Fruit fly (Drosophila melanogaster) whole organism, embryonic: ENCODE results near the gene nompB.

Source experiments
- Antp ChIP-seq: fragments of 200-800 bp; sonication (Bioruptor generic); optimal IDR thresholded peaks from 3 replicates; lab custom pipeline; 2016; ENCODE audit warnings: missing biosample characterization, missing genetic modification characterization
- Asciz ChIP-seq: fragments of 200-800 bp; sonication (Bioruptor generic); optimal IDR thresholded peaks from 2 replicates; lab custom pipeline; 2017; ENCODE audit warnings: missing biosample characterization, mild to moderate bottlenecking, missing genetic modification characterization, missing genetic modification reagents
- CG10321 ChIP-seq: fragments of 200-800 bp; sonication (Bioruptor generic); IDR thresholded peaks from 2 replicates; pipeline ENCODE4 v1.3.6; 2022; ENCODE audit warnings: missing biosample characterization, missing genetic modification characterization
- CG10543 ChIP-seq: fragments of 200-800 bp; sonication (Bioruptor generic); optimal IDR thresholded peaks from 3 replicates; lab custom pipeline; 2017; ENCODE audit warnings: missing biosample characterization, mild to moderate bottlenecking, missing genetic modification characterization, moderate library complexity
- CG12391 ChIP-seq: fragments of 200-800 bp; sonication (Bioruptor generic); optimal IDR thresholded peaks from 3 replicates; lab custom pipeline; 2018; ENCODE audit warnings: missing biosample characterization, mild to moderate bottlenecking, missing genetic modification characterization, moderate library complexity
- CG13775 ChIP-seq: fragments of 200-800 bp; sonication (Bioruptor generic); optimal IDR thresholded peaks from 3 replicates; lab custom pipeline; 2017; ENCODE audit warnings: missing biosample characterization, mild to moderate bottlenecking, missing genetic modification characterization
- CG16813 ChIP-seq: fragments of 200-800 bp; sonication (Bioruptor generic); IDR thresholded peaks from 3 replicates; pipeline ENCODE4 v1.3.6; 2022; ENCODE audit warnings: missing biosample characterization, missing genetic modification characterization; ENCODE audit not compliant: partially characterized antibody
- CG16815 ChIP-seq: fragments of 200-800 bp; sonication (Bioruptor generic); optimal IDR thresholded peaks from 3 replicates; lab custom pipeline; 2017; ENCODE audit warnings: missing biosample characterization, mild to moderate bottlenecking, missing genetic modification characterization
- CG17186 ChIP-seq: fragments of 200-800 bp; sonication (Bioruptor generic); optimal IDR thresholded peaks from 3 replicates; lab custom pipeline; 2017; ENCODE audit warnings: missing biosample characterization, missing genetic modification reagents, missing genetic modification characterization
- CG17568 ChIP-seq: fragments of 200-800 bp; sonication (Bioruptor generic); optimal IDR thresholded peaks from 2 replicates; lab custom pipeline; 2018; ENCODE audit warnings: missing biosample characterization, mild to moderate bottlenecking, missing genetic modification characterization, moderate library complexity
- CG18476 ChIP-seq: fragments of 200-800 bp; sonication (Bioruptor generic); optimal IDR thresholded peaks from 2 replicates; lab custom pipeline; 2016; ENCODE audit warnings: missing biosample characterization, mild to moderate bottlenecking, missing genetic modification characterization
- CG3407 ChIP-seq: fragments of 200-800 bp; sonication (Bioruptor generic); optimal IDR thresholded peaks from 2 replicates; lab custom pipeline; 2018; ENCODE audit warnings: missing biosample characterization, mild to moderate bottlenecking, missing genetic modification characterization
- CG3847 ChIP-seq: fragments of 200-800 bp; sonication (Bioruptor generic); IDR thresholded peaks from 2 replicates; pipeline ENCODE4 v1.3.6; 2022; ENCODE audit warnings: missing biosample characterization, missing genetic modification characterization
- CG4360 ChIP-seq: fragments of 200-800 bp; sonication (Bioruptor generic); IDR thresholded peaks from 2 replicates; pipeline ENCODE4 v1.3.6; 2022; ENCODE audit warnings: missing biosample characterization, missing genetic modification characterization
- CG4617 ChIP-seq: fragments of 200-800 bp; sonication (Bioruptor generic); optimal IDR thresholded peaks from 3 replicates; lab custom pipeline; 2016; ENCODE audit warnings: missing biosample characterization, missing genetic modification characterization, borderline replicate concordance
- CG6175 ChIP-seq: fragments of 200-800 bp; sonication (Bioruptor generic); IDR thresholded peaks from 3 replicates; pipeline ENCODE4 v1.3.6; 2022; ENCODE audit warnings: missing biosample characterization, missing genetic modification characterization
- CG7786 ChIP-seq: fragments of 200-800 bp; sonication (Bioruptor generic); optimal IDR thresholded peaks from 2 replicates; lab custom pipeline; 2016; ENCODE audit warnings: missing biosample characterization, missing genetic modification characterization
- CG7963 ChIP-seq: fragments of 200-800 bp; sonication (Bioruptor generic); IDR thresholded peaks from 3 replicates; pipeline ENCODE4 v1.3.6; 2022; ENCODE audit warnings: missing biosample characterization, missing genetic modification characterization; ENCODE audit not compliant: partially characterized antibody
- CG8290 ChIP-seq, 3 experiments: fragments of 200-800 bp; sonication (Bioruptor generic); optimal IDR thresholded peaks; 2 replicates each; lab custom pipeline; 2016 to 2019; ENCODE audit warnings: missing biosample characterization in 3 of 3, missing genetic modification characterization in 3 of 3, mild to moderate bottlenecking in 2 of 3, moderate library complexity in 1 of 3
- CG8359 ChIP-seq: fragments of 200-800 bp; sonication (Bioruptor generic); optimal IDR thresholded peaks from 2 replicates; lab custom pipeline; 2017; ENCODE audit warnings: missing biosample characterization, mild to moderate bottlenecking, missing genetic modification characterization, borderline replicate concordance
- CG9876 ChIP-seq: fragments of 200-800 bp; sonication (Bioruptor generic); optimal IDR thresholded peaks from 2 replicates; lab custom pipeline; 2016; ENCODE audit warnings: missing biosample characterization, missing genetic modification characterization
- Elba2 ChIP-seq: fragments of 200-800 bp; sonication (Bioruptor generic); optimal IDR thresholded peaks from 3 replicates; lab custom pipeline; 2016; ENCODE audit warnings: missing biosample characterization, missing genetic modification characterization
- Gsc ChIP-seq: fragments of 200-800 bp; sonication (Bioruptor generic); IDR thresholded peaks from 2 replicates; pipeline ENCODE4 v1.3.6; 2022; ENCODE audit warnings: missing biosample characterization, missing genetic modification characterization
- HHEX ChIP-seq: fragments of 200-800 bp; sonication (Bioruptor generic); optimal IDR thresholded peaks from 3 replicates; lab custom pipeline; 2017; ENCODE audit warnings: missing biosample characterization, mild to moderate bottlenecking, missing genetic modification characterization, missing genetic modification reagents
- HLH4C ChIP-seq: fragments of 200-800 bp; sonication (Bioruptor generic); IDR thresholded peaks from 3 replicates; pipeline ENCODE4 v1.3.6; 2022; ENCODE audit warnings: missing biosample characterization, missing genetic modification characterization; ENCODE audit not compliant: partially characterized antibody
- Meics ChIP-seq: fragments of 200-800 bp; sonication (Bioruptor generic); optimal IDR thresholded peaks from 2 replicates; lab custom pipeline; 2017; ENCODE audit warnings: missing biosample characterization, mild to moderate bottlenecking, missing genetic modification characterization
- NC2α ChIP-seq: fragments of 200-800 bp; sonication (Bioruptor generic); optimal IDR thresholded peaks from 2 replicates; lab custom pipeline; 2016; ENCODE audit warnings: missing biosample characterization, missing genetic modification characterization
- Scr ChIP-seq: fragments of 200-800 bp; sonication (Bioruptor generic); IDR thresholded peaks from 2 replicates; pipeline ENCODE4 v1.3.6; 2022; ENCODE audit warnings: missing biosample characterization, missing genetic modification characterization; ENCODE audit not compliant: partially characterized antibody
- Xbp1 ChIP-seq: fragments of 200-800 bp; sonication (Bioruptor generic); optimal IDR thresholded peaks from 3 replicates; lab custom pipeline; 2016; ENCODE audit warnings: missing biosample characterization, mild to moderate bottlenecking, missing genetic modification characterization
- ab ChIP-seq: fragments of 200-800 bp; sonication (Bioruptor generic); optimal IDR thresholded peaks from 2 replicates; lab custom pipeline; 2016; ENCODE audit warnings: missing biosample characterization, missing genetic modification characterization
- chm ChIP-seq: fragments of 200-800 bp; sonication (Bioruptor generic); IDR thresholded peaks from 2 replicates; pipeline ENCODE4 v1.3.6; 2022; ENCODE audit warnings: missing biosample characterization, missing genetic modification characterization
- chn ChIP-seq: fragments of 200-800 bp; sonication (Bioruptor generic); optimal IDR thresholded peaks from 2 replicates; lab custom pipeline; 2016; ENCODE audit warnings: missing biosample characterization, missing genetic modification characterization
- dan ChIP-seq: fragments of 200-800 bp; sonication (Bioruptor generic); IDR thresholded peaks from 2 replicates; pipeline ENCODE4 v1.3.6; 2022; ENCODE audit warnings: missing biosample characterization, missing genetic modification characterization
- danr ChIP-seq: fragments of 200-800 bp; sonication (Bioruptor generic); IDR thresholded peaks from 2 replicates; pipeline ENCODE4 v1.3.6; 2022; ENCODE audit warnings: missing biosample characterization, missing genetic modification characterization
- dm ChIP-seq: fragments of 200-800 bp; sonication (Bioruptor generic); optimal IDR thresholded peaks from 3 replicates; lab custom pipeline; 2016; ENCODE audit warnings: missing biosample characterization, missing genetic modification characterization
- ems ChIP-seq: fragments of 200-800 bp; sonication (Bioruptor generic); optimal IDR thresholded peaks from 3 replicates; lab custom pipeline; 2016; ENCODE audit warnings: missing biosample characterization, missing genetic modification characterization
- grau ChIP-seq: fragments of 200-800 bp; optimal IDR thresholded peaks from 3 replicates; lab custom pipeline; 2019; ENCODE audit warnings: missing biosample characterization, mild to moderate bottlenecking, missing genetic modification characterization, moderate library complexity
- her ChIP-seq: fragments of 200-800 bp; sonication (Bioruptor generic); optimal IDR thresholded peaks from 2 replicates; lab custom pipeline; 2016; ENCODE audit warnings: missing biosample characterization, missing genetic modification characterization
- inv ChIP-seq: fragments of 200-800 bp; sonication (Bioruptor generic); IDR thresholded peaks from 2 replicates; pipeline ENCODE4 v1.3.6; 2022; ENCODE audit warnings: missing biosample characterization, missing genetic modification characterization; ENCODE audit not compliant: partially characterized antibody
- ken ChIP-seq: fragments of 200-800 bp; sonication (Bioruptor generic); IDR thresholded peaks from 3 replicates; pipeline ENCODE4 v1.3.6; 2022; ENCODE audit warnings: missing biosample characterization, missing genetic modification characterization
- lov ChIP-seq, 2 experiments: fragments of 200-800 bp in 1 of 2; fragments of >200 bp in 1 of 2; sonication (Bioruptor generic) in 1 of 2; IDR thresholded peaks in 1 of 2; optimal IDR thresholded peaks in 1 of 2; 2 replicates in 1 of 2; 3 replicates in 1 of 2; pipeline versions ENCODE4 v1.3.6 to Lab custom; 2017 to 2022; ENCODE audit warnings: missing biosample characterization in 1 of 2, missing genetic modification characterization in 1 of 2
- nerfin-2 ChIP-seq: fragments of 200-800 bp; sonication (Bioruptor generic); IDR thresholded peaks from 2 replicates; pipeline ENCODE4 v1.3.6; 2022; ENCODE audit warnings: missing biosample characterization, missing genetic modification characterization; ENCODE audit not compliant: partially characterized antibody
- odd ChIP-seq: fragments of 200-800 bp; sonication (Bioruptor generic); optimal IDR thresholded peaks from 2 replicates; lab custom pipeline; 2017; ENCODE audit warnings: missing biosample characterization, mild to moderate bottlenecking, missing genetic modification characterization
- pzg ChIP-seq: fragments of 200-800 bp; sonication (Bioruptor generic); optimal IDR thresholded peaks from 3 replicates; lab custom pipeline; 2018; ENCODE audit warnings: missing biosample characterization, mild to moderate bottlenecking, missing genetic modification characterization, moderate library complexity
- rib ChIP-seq: fragments of 200-800 bp; sonication (Bioruptor generic); IDR thresholded peaks from 2 replicates; pipeline ENCODE4 v1.3.6; 2022; ENCODE audit warnings: missing biosample characterization, missing genetic modification characterization
- schlank ChIP-seq: fragments of 200-800 bp; sonication (Bioruptor generic); optimal IDR thresholded peaks from 2 replicates; lab custom pipeline; 2018; ENCODE audit warnings: missing biosample characterization, mild to moderate bottlenecking, missing genetic modification characterization
- sob ChIP-seq: fragments of 200-800 bp; sonication (Bioruptor generic); IDR thresholded peaks from 2 replicates; pipeline ENCODE4 v1.3.6; 2022; ENCODE audit warnings: missing biosample characterization, missing genetic modification characterization
- stc ChIP-seq: fragments of 200-800 bp; sonication (Bioruptor generic); IDR thresholded peaks from 2 replicates; pipeline ENCODE4 v1.3.6; 2022; ENCODE audit warnings: missing biosample characterization, missing genetic modification characterization
- trem ChIP-seq: fragments of 200-800 bp; optimal IDR thresholded peaks from 3 replicates; lab custom pipeline; 2019; ENCODE audit warnings: missing biosample characterization, mild to moderate bottlenecking, missing genetic modification characterization, moderate library complexity
- vvl ChIP-seq: fragments of 200-800 bp; sonication (Bioruptor generic); IDR thresholded peaks from 2 replicates; pipeline ENCODE4 v1.3.6; 2022; ENCODE audit warnings: missing biosample characterization, missing genetic modification characterization

nompB gene

dm6 chr2L:21620527-21620926 is 31.3 kb upstream of the nompB start:
- no peak for TF ChIP-seq CG12391 (tag; lab: Kevin White, UChicago)
- TF ChIP-seq trem (tag; lab: Kevin White, UChicago), result no peak
- no peak for TF ChIP-seq schlank (tag; lab: Kevin White, UChicago)
- no peak for TF ChIP-seq CG8359 (GFP tag; lab: Kevin White, UChicago)
- TF ChIP-seq her (GFP tag; lab: Kevin White, UChicago), result no peak
- no peak for TF ChIP-seq CG18476 (GFP tag; lab: Kevin White, UChicago)
- TF ChIP-seq CG8290 (GFP tag; optimal IDR thresholded peaks at IDR 0.05; lab: Kevin White, UChicago), result no peak
- TF ChIP-seq CG8290 (tag; optimal IDR thresholded peaks at IDR 0.05; lab: Kevin White, UChicago), result no peak
- no peak for TF ChIP-seq CG3407 (GFP tag; lab: Kevin White, UChicago)
- TF ChIP-seq stc (GFP tag; lab: Robert Waterston, UW), result no peak
- no peak for TF ChIP-seq HHEX (GFP tag; lab: Kevin White, UChicago)
- peak; percentile 36; the same call in 1 of the 2 replicates for TF ChIP-seq inv (GFP tag; lab: Robert Waterston, UW)
- peak; percentile 70; the same call in 2 of the 3 replicates for TF ChIP-seq HLH4C
- TF ChIP-seq danr (GFP tag; lab: Robert Waterston, UW), result no peak
- no peak for TF ChIP-seq CG4617 (GFP tag; lab: Kevin White, UChicago)
- no peak for TF ChIP-seq CG13775 (GFP tag; lab: Kevin White, UChicago)
- peak; percentile 34; the same call in 1 of the 2 replicates for TF ChIP-seq nerfin-2 (GFP tag; lab: Robert Waterston, UW)
- TF ChIP-seq chn, result no peak
- TF ChIP-seq chm (GFP tag; lab: Robert Waterston, UW), result no peak
- TF ChIP-seq CG6175 (GFP tag; lab: Robert Waterston, UW), result no peak
- no peak for TF ChIP-seq Meics (GFP tag; lab: Kevin White, UChicago)
- no peak for TF ChIP-seq Antp (GFP tag; lab: Kevin White, UChicago)
- TF ChIP-seq lov (optimal IDR thresholded peaks at IDR 0.05; lab: Kevin White, UChicago), result no peak
- TF ChIP-seq lov (GFP tag; IDR thresholded peaks at IDR 0.05; lab: Robert Waterston, UW), result no peak
- no peak for TF ChIP-seq Elba2 (GFP tag; lab: Kevin White, UChicago)
- no peak for TF ChIP-seq NC2α (GFP tag; lab: Kevin White, UChicago)
- TF ChIP-seq dm (GFP tag; lab: Kevin White, UChicago), result no peak
- TF ChIP-seq CG17186 (GFP tag; lab: Kevin White, UChicago), result no peak
- TF ChIP-seq vvl (GFP tag; lab: Robert Waterston, UW), result no peak
- TF ChIP-seq ems, result no peak
- no peak for TF ChIP-seq Gsc (GFP tag; lab: Robert Waterston, UW)
- peak; percentile 41; the same call in 1 of the 2 replicates for TF ChIP-seq Scr
- peak; percentile 35; the same call in 1 of the 3 replicates for TF ChIP-seq CG7963 (GFP tag; lab: Robert Waterston, UW)
- no peak for TF ChIP-seq dan (GFP tag; lab: Robert Waterston, UW)
- TF ChIP-seq CG16813 (GFP tag; lab: Robert Waterston, UW), result peak; percentile 69
- no peak for TF ChIP-seq grau
- TF ChIP-seq rib (GFP tag; lab: Robert Waterston, UW), result no peak
- TF ChIP-seq CG17568 (GFP tag; lab: Kevin White, UChicago), result no peak
- no peak for TF ChIP-seq CG3847 (GFP tag; lab: Robert Waterston, UW)
- TF ChIP-seq pzg, result no peak
- no peak for TF ChIP-seq CG16815 (GFP tag; lab: Kevin White, UChicago)
- TF ChIP-seq CG10321 (GFP tag; lab: Robert Waterston, UW), result no peak
- no peak for TF ChIP-seq Asciz
- no peak for TF ChIP-seq sob
- TF ChIP-seq odd (GFP tag; lab: Kevin White, UChicago), result no peak
- no peak for TF ChIP-seq CG9876 (GFP tag; lab: Kevin White, UChicago)
- TF ChIP-seq CG7786, result no peak
- no peak for TF ChIP-seq ken (GFP tag; lab: Robert Waterston, UW)
- no peak for TF ChIP-seq CG4360 (GFP tag; lab: Robert Waterston, UW)
- TF ChIP-seq Xbp1 (GFP tag; lab: Kevin White, UChicago), result no peak
- TF ChIP-seq ab, result no peak
- TF ChIP-seq CG10543, result no peak
